Fruit fly (Drosophila melanogaster): ENCODE results near the gene Dtd.
A peak's percentile ranks its signal among the peaks of the same experiment; 100 is the strongest.

Gene Dtd

dm6 chr3R:11451207-11451841, 21.5 kb downstream of the Dtd start, which contains the start of gene sals:
Gene sals (minus strand): TSS chr3R:11451791.
- TF ChIP-seq Sox15 (GFP tag; optimal IDR thresholded peaks at IDR 0.05) (no peak), Ets96B (tag; optimal IDR thresholded peaks at IDR 0.05) (no peak), fd85E (GFP tag; optimal IDR thresholded peaks at IDR 0.05) (no peak), svp (GFP tag) (peak; percentile 82)

dm6 chr3R:11452041-11452440, 22.2 kb downstream of the Dtd start:
- peak; percentile 24 for TF ChIP-seq Eip78C (GFP tag)
- no peak for TF ChIP-seq CG16779 (tag; optimal IDR thresholded peaks at IDR 0.05)
- peak; percentile 7 for TF ChIP-seq fkh (GFP tag; optimal IDR thresholded peaks at IDR 0.05)
- no peak for TF ChIP-seq CG8119 (GFP tag; IDR thresholded peaks at IDR 0.05)
- no peak for TF ChIP-seq Ets96B (tag; optimal IDR thresholded peaks at IDR 0.05)
- TF ChIP-seq esn (GFP tag; optimal IDR thresholded peaks at IDR 0.05), result no peak
- TF ChIP-seq Eip75B (GFP tag; optimal IDR thresholded peaks at IDR 0.05), result no peak
- TF ChIP-seq CG32006 (GFP tag; optimal IDR thresholded peaks at IDR 0.05), result peak; percentile 12
- no peak for TF ChIP-seq CG7368 (GFP tag; optimal IDR thresholded peaks at IDR 0.05)
- TF ChIP-seq CG11294 (GFP tag; IDR thresholded peaks at IDR 0.05), result no peak
- no peak for TF ChIP-seq Sox15 (GFP tag; optimal IDR thresholded peaks at IDR 0.05)
- no peak for TF ChIP-seq net (GFP tag; optimal IDR thresholded peaks at IDR 0.05)
- TF ChIP-seq svp (GFP tag), result peak; percentile 94
- TF ChIP-seq dsx (GFP tag; optimal IDR thresholded peaks at IDR 0.05; ENCODE audit: poor library complexity, severe bottlenecking), result no peak
- no peak for TF ChIP-seq CG1621 (tag; optimal IDR thresholded peaks at IDR 0.05)

dm6 chr3R:11454210-11454904, 24.5 kb downstream of the Dtd start:
- TF ChIP-seq Hr4 (GFP tag; optimal IDR thresholded peaks at IDR 0.05) (peak; percentile 76), CG16779 (tag; optimal IDR thresholded peaks at IDR 0.05) (peak; percentile 8), topi (GFP tag; optimal IDR thresholded peaks at IDR 0.05) (peak; percentile 70), Smox (GFP tag; optimal IDR thresholded peaks at IDR 0.05) (peak; percentile 59), Hr38 (GFP tag; optimal IDR thresholded peaks at IDR 0.05) (no peak), fkh (GFP tag; optimal IDR thresholded peaks at IDR 0.05) (peak; percentile 90), CG6163 (GFP tag; IDR thresholded peaks at IDR 0.05) (peak; percentile 43; the same call in 1 of the 3 replicates), Gug (GFP tag; IDR thresholded peaks at IDR 0.05) (no peak), vri (GFP tag; optimal IDR thresholded peaks at IDR 0.05) (peak; percentile 42), pdm3 (GFP tag; optimal IDR thresholded peaks at IDR 0.05) (peak; percentile 52), Ets96B (tag; optimal IDR thresholded peaks at IDR 0.05) (no peak), achi (GFP tag; optimal IDR thresholded peaks at IDR 0.05) (peak; percentile 31), Ets21C (GFP tag; optimal IDR thresholded peaks at IDR 0.05) (peak; percentile 45), CG11294 (GFP tag; IDR thresholded peaks at IDR 0.05) (peak; percentile 28; the same call in 1 of the 2 replicates), CG6276 (GFP tag; optimal IDR thresholded peaks at IDR 0.05) (no peak), CG7368 (GFP tag; optimal IDR thresholded peaks at IDR 0.05) (peak; percentile 7), CG8632 (GFP tag; optimal IDR thresholded peaks at IDR 0.05) (peak; percentile 19), CG6792 (GFP tag; optimal IDR thresholded peaks at IDR 0.05) (peak; percentile 45), CG1621 (tag; optimal IDR thresholded peaks at IDR 0.05) (no peak), dac (GFP tag; optimal IDR thresholded peaks at IDR 0.05) (peak; percentile 42), CG10669 (GFP tag; optimal IDR thresholded peaks at IDR 0.05) (peak; percentile 6), CG3032 (tag; optimal IDR thresholded peaks at IDR 0.05) (no peak), CG32006 (GFP tag; optimal IDR thresholded peaks at IDR 0.05) (peak; percentile 74), CG11902 (GFP tag; optimal IDR thresholded peaks at IDR 0.05) (peak; percentile 59), eg (GFP tag; IDR thresholded peaks at IDR 0.05) (0 out of 3 replicates have a peak, but pooled peaks have one; percentile 35), lz (GFP tag; optimal IDR thresholded peaks at IDR 0.05) (peak; percentile 76), Hr39 (GFP tag; optimal IDR thresholded peaks at IDR 0.05) (peak; percentile 75), CG34406 (GFP tag; optimal IDR thresholded peaks at IDR 0.05) (peak; percentile 67), CG11762 (GFP tag; optimal IDR thresholded peaks at IDR 0.05; ENCODE audit: insufficient read depth) (peak; percentile 21), Eip78C (GFP tag) (peak; percentile 83), CG15336 (GFP tag; IDR thresholded peaks at IDR 0.05) (no peak), CG10631 (GFP tag; optimal IDR thresholded peaks at IDR 0.05) (peak; percentile 27), svp (GFP tag) (peak; percentile 89), CG4318 (GFP tag; optimal IDR thresholded peaks at IDR 0.05) (peak; percentile 56), net (GFP tag; optimal IDR thresholded peaks at IDR 0.05) (peak; percentile 33), CG9139 (GFP tag; optimal IDR thresholded peaks at IDR 0.05) (no peak), Sox14 (GFP tag; optimal IDR thresholded peaks at IDR 0.05) (peak; percentile 49), Blimp-1 (GFP tag; optimal IDR thresholded peaks at IDR 0.05) (peak; percentile 1), Eip93F (GFP tag; optimal IDR thresholded peaks at IDR 0.05) (no peak)
